Worm (Caenorhabditis elegans) whole organism, young adult: ENCODE results near the gene dmd-9.

Experiments
- B0019.2 ChIP-seq: fragments of 200-800 bp; sonication (Bioruptor generic); conservative IDR thresholded peaks from 2 replicates; pipeline ENCODE4 v1.3.6; 2022; ENCODE audit warnings: missing genetic modification reagents, missing genetic modification characterization, missing compliant biosample characterization
- C17E4.6 ChIP-seq: fragments of 200-800 bp; sonication (Bioruptor generic); IDR thresholded peaks from 2 replicates; pipeline ENCODE4 v1.3.6; 2022; ENCODE audit warnings: missing genetic modification reagents, missing genetic modification characterization, missing compliant biosample characterization
- F10E7.11 ChIP-seq: sonication (generic microtip); optimal IDR thresholded peaks from 2 replicates; lab custom pipeline; 2017; ENCODE audit warnings: mild to moderate bottlenecking, missing genetic modification characterization, moderate library complexity, missing compliant biosample characterization
- F37B4.10 ChIP-seq: fragments of 200-800 bp; sonication (Bioruptor generic); IDR thresholded peaks from 2 replicates; pipeline ENCODE4 v1.3.6; 2022; ENCODE audit warnings: missing genetic modification characterization, missing compliant biosample characterization
- F39B2.1 ChIP-seq: fragments of 200-800 bp; sonication (Bioruptor generic); IDR thresholded peaks from 2 replicates; pipeline ENCODE4 v1.3.6; 2022; ENCODE audit warnings: missing genetic modification reagents, missing genetic modification characterization, missing compliant biosample characterization
- F55B11.4 ChIP-seq: sonication (generic microtip); optimal IDR thresholded peaks from 2 replicates; lab custom pipeline; 2016; ENCODE audit warnings: missing compliant biosample characterization, missing genetic modification characterization, borderline replicate concordance; ENCODE audit not compliant: insufficient read depth
- F57A8.1 ChIP-seq: fragments of 200-800 bp; sonication (Bioruptor generic); optimal IDR thresholded peaks from 2 replicates; lab custom pipeline; 2018; ENCODE audit warnings: mild to moderate bottlenecking, missing genetic modification characterization, moderate library complexity, missing compliant biosample characterization
- F57C9.4 ChIP-seq: sonication (generic microtip); optimal IDR thresholded peaks from 2 replicates; lab custom pipeline; 2017; ENCODE audit warnings: mild to moderate bottlenecking, missing genetic modification characterization, missing compliant biosample characterization
- T07F8.4 ChIP-seq: sonication (generic microtip); optimal IDR thresholded peaks from 2 replicates; lab custom pipeline; 2016; ENCODE audit warnings: mild to moderate bottlenecking, missing genetic modification characterization, moderate library complexity, missing compliant biosample characterization
- T26A5.8 ChIP-seq: sonication (generic microtip); optimal IDR thresholded peaks from 2 replicates; lab custom pipeline; 2016; ENCODE audit warnings: missing genetic modification characterization, missing compliant biosample characterization
- Y53G8AR.9 ChIP-seq: fragments of 200-800 bp; sonication (Bioruptor generic); conservative IDR thresholded peaks from 2 replicates; pipeline ENCODE4 v1.3.6; 2022; ENCODE audit warnings: missing genetic modification reagents, missing genetic modification characterization, missing compliant biosample characterization
- atf-7 ChIP-seq: sonication (generic microtip); optimal IDR thresholded peaks from 2 replicates; lab custom pipeline; 2017; ENCODE audit warnings: mild to moderate bottlenecking, missing genetic modification characterization, missing compliant biosample characterization
- bed-2 ChIP-seq: fragments of 200-800 bp; sonication (Bioruptor generic); IDR thresholded peaks from 2 replicates; pipeline ENCODE4 v1.3.6; 2022; ENCODE audit warnings: missing genetic modification reagents, missing genetic modification characterization, missing compliant biosample characterization
- ccch-3 ChIP-seq: fragments of 200-800 bp; sonication (Bioruptor generic); optimal IDR thresholded peaks from 2 replicates; lab custom pipeline; 2018; ENCODE audit warnings: mild to moderate bottlenecking, missing genetic modification characterization, missing compliant biosample characterization
- ceh-100 ChIP-seq: fragments of 200-800 bp; sonication (Bioruptor generic); IDR thresholded peaks from 2 replicates; pipeline ENCODE4 v1.3.6; 2022; ENCODE audit warnings: missing genetic modification reagents, missing genetic modification characterization, missing compliant biosample characterization
- dox-1 ChIP-seq: fragments of 200-800 bp; sonication (Bioruptor generic); IDR thresholded peaks from 2 replicates; pipeline ENCODE4 v1.3.6; 2022; ENCODE audit warnings: missing genetic modification reagents, missing genetic modification characterization, missing compliant biosample characterization
- dpff-1 ChIP-seq: sonication (generic microtip); optimal IDR thresholded peaks from 2 replicates; lab custom pipeline; 2017; ENCODE audit warnings: mild to moderate bottlenecking, missing genetic modification characterization, missing compliant biosample characterization
- dpl-1 ChIP-seq: fragments of 150-350 bp; optimal IDR thresholded peaks from 2 replicates; lab custom pipeline; 2014; ENCODE audit warnings: missing biosample characterization, missing genetic modification reagents, missing genetic modification characterization
- egl-18 ChIP-seq: fragments of 200-800 bp; sonication (Bioruptor generic); IDR thresholded peaks from 2 replicates; pipeline ENCODE4 v1.3.6; 2022; ENCODE audit warnings: missing genetic modification reagents, missing genetic modification characterization, missing compliant biosample characterization
- egl-44 ChIP-seq: fragments of 200-800 bp; sonication (Bioruptor generic); IDR thresholded peaks from 2 replicates; pipeline ENCODE4 v1.3.6; 2022; ENCODE audit warnings: missing genetic modification reagents, missing genetic modification characterization, missing compliant biosample characterization
- egrh-3 ChIP-seq: fragments of 200-800 bp; sonication (Bioruptor generic); IDR thresholded peaks from 2 replicates; pipeline ENCODE4 v1.3.6; 2022; ENCODE audit warnings: missing genetic modification reagents, missing genetic modification characterization, missing compliant biosample characterization
- ekl-4 ChIP-seq: fragments of 200-800 bp; sonication (Bioruptor generic); IDR thresholded peaks from 2 replicates; pipeline ENCODE4 v1.3.6; 2022; ENCODE audit warnings: missing genetic modification reagents, missing genetic modification characterization, missing compliant biosample characterization
- fkh-3 ChIP-seq: sonication (generic microtip); optimal IDR thresholded peaks from 2 replicates; lab custom pipeline; 2016; ENCODE audit warnings: mild to moderate bottlenecking, missing genetic modification characterization, missing compliant biosample characterization
- him-1 ChIP-seq: sonication (generic microtip); optimal IDR thresholded peaks from 2 replicates; lab custom pipeline; 2016; ENCODE audit warnings: missing genotype, missing genetic modification reagents, missing genetic modification characterization, missing compliant biosample characterization
- hlh-12 ChIP-seq: sonication (generic microtip); optimal IDR thresholded peaks from 2 replicates; lab custom pipeline; 2016; ENCODE audit warnings: missing genetic modification characterization, missing compliant biosample characterization
- hsf-1 ChIP-seq: fragments of 200-800 bp; sonication (Bioruptor generic); IDR thresholded peaks from 2 replicates; pipeline ENCODE4 v1.3.6; 2022; ENCODE audit warnings: missing genetic modification reagents, missing genetic modification characterization, missing compliant biosample characterization
- lag-1 ChIP-seq: fragments of 200-800 bp; sonication (Bioruptor generic); IDR thresholded peaks from 2 replicates; pipeline ENCODE4 v1.3.6; 2022; ENCODE audit warnings: missing genetic modification reagents, missing genetic modification characterization, missing compliant biosample characterization
- let-526 ChIP-seq: fragments of 200-800 bp; sonication (Bioruptor generic); IDR thresholded peaks from 2 replicates; pipeline ENCODE4 v1.3.6; 2022; ENCODE audit warnings: missing genetic modification reagents, missing genetic modification characterization, missing compliant biosample characterization
- lin-26 ChIP-seq: fragments of 200-800 bp; sonication (Bioruptor generic); IDR thresholded peaks from 2 replicates; pipeline ENCODE4 v1.3.6; 2022; ENCODE audit warnings: missing genetic modification reagents, missing genetic modification characterization, missing compliant biosample characterization
- lin-35 ChIP-seq, 3 experiments: fragments of 150-350 bp in 2 of 3; sonication (generic microtip) in 1 of 3; optimal IDR thresholded peaks; 2 replicates each; lab custom pipeline; 2014 to 2018; ENCODE audit warnings: missing biosample characterization in 3 of 3, missing genetic modification characterization in 3 of 3, missing genetic modification reagents in 3 of 3
- lsl-1 ChIP-seq: fragments of 200-800 bp; sonication (Bioruptor generic); optimal IDR thresholded peaks from 2 replicates; lab custom pipeline; 2018; ENCODE audit warnings: mild to moderate bottlenecking, missing genetic modification characterization, moderate library complexity, missing compliant biosample characterization
- madf-10 ChIP-seq: sonication (generic microtip); optimal IDR thresholded peaks from 2 replicates; lab custom pipeline; 2016; ENCODE audit warnings: mild to moderate bottlenecking, missing genetic modification characterization, missing compliant biosample characterization
- madf-6 ChIP-seq: fragments of 200-800 bp; sonication (Bioruptor generic); IDR thresholded peaks from 2 replicates; pipeline ENCODE4 v1.3.6; 2022; ENCODE audit warnings: missing genetic modification reagents, missing genetic modification characterization, missing compliant biosample characterization
- madf-8 ChIP-seq: fragments of 200-800 bp; sonication (Bioruptor generic); conservative IDR thresholded peaks from 2 replicates; pipeline ENCODE4 v1.3.6; 2022; ENCODE audit warnings: missing genetic modification reagents, missing genetic modification characterization, missing compliant biosample characterization
- mcd-1 ChIP-seq: fragments of 200-800 bp; sonication (Bioruptor generic); IDR thresholded peaks from 2 replicates; pipeline ENCODE4 v1.3.6; 2022; ENCODE audit warnings: missing genetic modification reagents, missing genetic modification characterization, missing compliant biosample characterization
- mes-4 ChIP-seq: sonication (generic microtip); optimal IDR thresholded peaks from 2 replicates; lab custom pipeline; 2016; ENCODE audit warnings: missing genotype, missing genetic modification characterization, missing compliant biosample characterization
- nfya-1 ChIP-seq: sonication (generic microtip); optimal IDR thresholded peaks from 2 replicates; lab custom pipeline; 2017; ENCODE audit warnings: antibody characterized with exemption, missing compliant biosample characterization, missing genetic modification characterization, borderline replicate concordance; ENCODE audit not compliant: insufficient read depth
- nfya-2 ChIP-seq: fragments of 200-800 bp; sonication (Bioruptor generic); IDR thresholded peaks from 2 replicates; pipeline ENCODE4 v1.3.6; 2022; ENCODE audit warnings: missing genetic modification reagents, missing genetic modification characterization, missing compliant biosample characterization
- nhr-80 ChIP-seq: sonication (generic microtip); optimal IDR thresholded peaks from 2 replicates; lab custom pipeline; 2016; ENCODE audit warnings: missing genetic modification characterization, missing compliant biosample characterization
- pbrm-1 ChIP-seq: fragments of 200-800 bp; sonication (Bioruptor generic); IDR thresholded peaks from 2 replicates; pipeline ENCODE4 v1.3.6; 2022; ENCODE audit warnings: missing genetic modification reagents, missing genetic modification characterization, missing compliant biosample characterization
- snpc-1.1 ChIP-seq: sonication (generic microtip); optimal IDR thresholded peaks from 2 replicates; lab custom pipeline; 2017; ENCODE audit warnings: missing genetic modification characterization, mild to moderate bottlenecking, missing compliant biosample characterization, antibody characterized with exemption, moderate library complexity, missing genotype, missing genetic modification reagents; ENCODE audit not compliant: insufficient read depth
- snpc-1.3 ChIP-seq: sonication (generic microtip); optimal IDR thresholded peaks from 2 replicates; lab custom pipeline; 2017; ENCODE audit warnings: missing genetic modification characterization, mild to moderate bottlenecking, missing compliant biosample characterization, antibody characterized with exemption, moderate library complexity, missing genotype, missing genetic modification reagents; ENCODE audit not compliant: insufficient read depth
- snpc-3.4 ChIP-seq: sonication (generic microtip); optimal IDR thresholded peaks from 2 replicates; lab custom pipeline; 2017; ENCODE audit warnings: missing genetic modification characterization, mild to moderate bottlenecking, missing compliant biosample characterization, antibody characterized with exemption, moderate library complexity, missing genotype, missing genetic modification reagents
- tlf-1 ChIP-seq: fragments of 200-800 bp; sonication (Bioruptor generic); optimal IDR thresholded peaks from 2 replicates; lab custom pipeline; 2018; ENCODE audit warnings: mild to moderate bottlenecking, missing genetic modification characterization, missing compliant biosample characterization
- zfh-2 ChIP-seq: fragments of 200-800 bp; sonication (Bioruptor generic); conservative IDR thresholded peaks from 2 replicates; pipeline ENCODE4 v1.3.6; 2022; ENCODE audit warnings: missing genetic modification reagents, missing genetic modification characterization, missing compliant biosample characterization
- ztf-3 ChIP-seq: fragments of 200-800 bp; sonication (Bioruptor generic); optimal IDR thresholded peaks from 2 replicates; lab custom pipeline; 2018; ENCODE audit warnings: mild to moderate bottlenecking, missing genetic modification characterization, missing compliant biosample characterization

The dmd-9 gene

ce11 chrIV:3213426-3213825 is 40.9 kb downstream of the dmd-9 start, which contains the start of gene slmp-1 (continued):
- TF ChIP-seq lin-35 (GFP tag; optimal IDR thresholded peaks at IDR 0.05; lab: Kevin White, UChicago) = peak in 1 of 3 experiments; percentile 77
- TF ChIP-seq, all 124 proteins: peak for 12

ce11 chrIV:3211929-3212328 is 42.4 kb downstream of the dmd-9 start:
- TF ChIP-seq snpc-1.1 (tag; lab: Kevin White, UChicago) (no peak), let-526 (GFP tag; lab: Robert Waterston, UW) (no peak), lin-35 (GFP tag; optimal IDR thresholded peaks at IDR 0.05; lab: Kevin White, UChicago) (peak in 1 of 3 experiments; percentile 68), ekl-4 (peak; percentile 37; the same call in 1 of the 2 replicates), nfya-2 (GFP tag; lab: Robert Waterston, UW) (no peak), hlh-12 (tag; lab: Kevin White, UChicago) (no peak), him-1 (no peak), tlf-1 (GFP tag; lab: Kevin White, UChicago) (peak; percentile 38), zfh-2 (GFP tag; lab: Robert Waterston, UW) (peak; percentile 65), snpc-3.4 (peak; percentile 87), dpl-1 (peak; percentile 93), madf-6 (GFP tag; lab: Robert Waterston, UW) (peak; percentile 100), F39B2.1 (GFP tag; lab: Robert Waterston, UW) (no peak), dpff-1 (tag; lab: Kevin White, UChicago) (no peak), lsl-1 (GFP tag; lab: Kevin White, UChicago) (peak; percentile 96), madf-8 (GFP tag; lab: Robert Waterston, UW) (peak; percentile 99), ccch-3 (no peak), ztf-3 (GFP tag; lab: Kevin White, UChicago) (no peak), F57C9.4 (no peak), lin-26 (GFP tag; lab: Robert Waterston, UW) (0 out of 2 replicates have a peak, but pooled peaks have one; percentile 14), T07F8.4 (tag; lab: Kevin White, UChicago) (no peak), madf-10 (no peak), fkh-3 (tag; lab: Kevin White, UChicago) (no peak), F55B11.4 (tag; lab: Kevin White, UChicago) (no peak), mes-4 (tag; lab: Kevin White, UChicago) (no peak), hsf-1 (peak; percentile 83), atf-7 (tag; lab: Kevin White, UChicago) (no peak), F10E7.11 (tag; lab: Kevin White, UChicago) (no peak), ceh-100 (GFP tag; lab: Robert Waterston, UW) (peak; percentile 42; the same call in 1 of the 2 replicates), Y53G8AR.9 (GFP tag; lab: Robert Waterston, UW) (peak; percentile 57; the same call in 1 of the 2 replicates), nhr-80 (tag; lab: Kevin White, UChicago) (no peak), dox-1 (peak; percentile 78), B0019.2 (GFP tag; lab: Robert Waterston, UW) (peak; percentile 76; the same call in 1 of the 2 replicates), lag-1 (GFP tag; lab: Robert Waterston, UW) (no peak), F57A8.1 (GFP tag; lab: Kevin White, UChicago) (no peak), egl-44 (GFP tag; lab: Robert Waterston, UW) (no peak), nfya-1 (tag; lab: Kevin White, UChicago) (no peak), bed-2 (GFP tag; lab: Robert Waterston, UW) (no peak), egrh-3 (GFP tag; lab: Robert Waterston, UW) (peak; percentile 20; the same call in 1 of the 2 replicates), egl-18 (GFP tag; lab: Robert Waterston, UW) (no peak), snpc-1.3 (tag; lab: Kevin White, UChicago) (no peak), F37B4.10 (no peak), C17E4.6 (peak; percentile 86), mcd-1 (peak; percentile 64), pbrm-1 (GFP tag; lab: Robert Waterston, UW) (no peak), T26A5.8 (no peak)
